Fruit fly (Drosophila melanogaster): ENCODE data around the gene CG12814.

DNA sequence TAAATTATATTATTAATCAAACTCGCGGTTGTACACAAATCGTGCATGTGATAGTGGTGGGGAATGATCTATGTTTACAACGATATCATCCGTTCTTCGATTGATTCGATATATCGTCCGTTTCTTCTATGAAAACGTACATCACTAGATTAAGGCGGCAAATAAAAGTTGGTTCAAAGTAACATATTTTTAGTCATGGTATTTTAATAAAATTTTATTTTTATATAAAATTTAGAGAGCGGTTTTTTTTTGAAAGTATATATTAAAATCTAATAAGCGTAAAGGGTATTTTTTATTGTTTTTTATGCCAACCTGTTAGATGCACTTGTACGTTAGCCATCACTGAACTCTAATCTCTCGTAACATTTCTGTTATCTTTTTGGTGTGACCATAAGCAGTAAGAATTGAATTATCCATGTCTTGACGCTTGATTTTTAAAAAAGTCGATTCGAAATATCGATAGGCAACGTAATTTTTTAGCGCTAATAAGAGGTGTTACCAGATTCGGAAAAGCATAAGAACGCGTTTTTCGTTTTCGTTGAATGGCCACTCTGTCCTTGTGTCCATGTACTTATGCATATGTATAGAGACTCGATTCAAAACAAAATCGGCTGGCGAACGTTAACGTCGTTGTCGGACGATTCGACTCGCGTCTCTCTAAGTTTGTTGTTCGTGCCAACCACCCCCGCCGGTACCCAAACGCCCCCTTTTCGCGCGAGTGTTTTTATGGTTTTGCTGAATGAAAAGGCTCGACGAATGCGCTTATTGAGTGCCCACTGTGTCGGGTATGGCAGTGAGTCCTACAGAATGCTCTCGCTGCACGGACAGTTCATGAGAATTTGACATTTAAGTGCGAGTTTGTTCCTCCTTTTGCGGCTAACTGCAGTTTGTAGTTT is 45.1 kb downstream of the CG12814 start, which contains the start of the genes TAF1B and Invadolysin:
- no peak for TF ChIP-seq psq (optimal IDR thresholded peaks at IDR 0.05)
- TF ChIP-seq h (optimal IDR thresholded peaks at IDR 0.05) = no peak
